Fruit fly (Drosophila melanogaster): ENCODE results near the gene Uch.

The Uch gene

dm6 chr2L:2172460-2173121 lies 41.4 kb downstream of the Uch start:
- TF ChIP-seq tj (GFP tag; optimal IDR thresholded peaks at IDR 0.05), result no peak
- TF ChIP-seq CG12768 (GFP tag; optimal IDR thresholded peaks at IDR 0.05), result no peak
- peak; percentile 9 for TF ChIP-seq ovo (GFP tag; optimal IDR thresholded peaks at IDR 0.05)
- TF ChIP-seq CG5204 (GFP tag; optimal IDR thresholded peaks at IDR 0.05), result no peak
- no peak for TF ChIP-seq CG7101 (tag; optimal IDR thresholded peaks at IDR 0.05)

dm6 chr2L:2171366-2172078 lies 42.5 kb downstream of the Uch start:
- peak; percentile 16 for TF ChIP-seq CG12768 (GFP tag; optimal IDR thresholded peaks at IDR 0.05)
- peak; percentile 93 for TF ChIP-seq cic (GFP tag; optimal IDR thresholded peaks at IDR 0.05)
- no peak for TF ChIP-seq CG14711 (tag; optimal IDR thresholded peaks at IDR 0.05)
- TF ChIP-seq tj (GFP tag; optimal IDR thresholded peaks at IDR 0.05), result peak; percentile 42
- TF ChIP-seq CG7101 (tag; optimal IDR thresholded peaks at IDR 0.05), result peak; percentile 29
- TF ChIP-seq ovo (GFP tag; optimal IDR thresholded peaks at IDR 0.05), result peak; percentile 27
- TF ChIP-seq CG11617 (GFP tag; optimal IDR thresholded peaks at IDR 0.05), result peak; percentile 35
- TF ChIP-seq Mnt (GFP tag; optimal IDR thresholded peaks at IDR 0.05), result peak; percentile 39
- TF ChIP-seq CG33017 (tag; optimal IDR thresholded peaks at IDR 0.05), result no peak
- peak; percentile 70 for TF ChIP-seq kay (GFP tag; ENCODE audit: borderline replicate concordance)
- no peak for TF ChIP-seq Hr96 (GFP tag; optimal IDR thresholded peaks at IDR 0.05)

- TF ChIP-seq kay (GFP tag; ENCODE audit: borderline replicate concordance) (peak; percentile 34), ovo (GFP tag; optimal IDR thresholded peaks at IDR 0.05) (peak; percentile 32), CG11617 (GFP tag; optimal IDR thresholded peaks at IDR 0.05) (no peak), cic (GFP tag; optimal IDR thresholded peaks at IDR 0.05) (peak; percentile 35), CG7045 (GFP tag; optimal IDR thresholded peaks at IDR 0.05) (no peak)
Observed at dm6 chr2L:2168894-2169456, 45.0 kb downstream of the Uch start.

- TF ChIP-seq CG11617 (GFP tag; optimal IDR thresholded peaks at IDR 0.05) (no peak), bab1 (GFP tag; optimal IDR thresholded peaks at IDR 0.05) (no peak), kay (GFP tag; ENCODE audit: borderline replicate concordance) (no peak), Crg-1 (GFP tag; optimal IDR thresholded peaks at IDR 0.05) (no peak), Clk (GFP tag; optimal IDR thresholded peaks at IDR 0.05) (no peak)
Observed at dm6 chr2L:2168184-2168893, 45.7 kb downstream of the Uch start.

- TF ChIP-seq Mnt (GFP tag; optimal IDR thresholded peaks at IDR 0.05) (no peak), cic (GFP tag; optimal IDR thresholded peaks at IDR 0.05) (no peak), Crg-1 (GFP tag; optimal IDR thresholded peaks at IDR 0.05) (no peak), CG14711 (tag; optimal IDR thresholded peaks at IDR 0.05) (no peak), Clk (GFP tag; optimal IDR thresholded peaks at IDR 0.05) (no peak), pad (GFP tag; optimal IDR thresholded peaks at IDR 0.05) (no peak), CG7045 (GFP tag; optimal IDR thresholded peaks at IDR 0.05) (no peak), CG1620 (GFP tag; optimal IDR thresholded peaks at IDR 0.05) (no peak), CG11617 (GFP tag; optimal IDR thresholded peaks at IDR 0.05) (no peak), CG5204 (GFP tag; optimal IDR thresholded peaks at IDR 0.05) (no peak), Hr96 (GFP tag; optimal IDR thresholded peaks at IDR 0.05) (no peak), tj (GFP tag; optimal IDR thresholded peaks at IDR 0.05) (no peak), CG12768 (GFP tag; optimal IDR thresholded peaks at IDR 0.05) (no peak), bab1 (GFP tag; optimal IDR thresholded peaks at IDR 0.05) (no peak), kay (GFP tag; ENCODE audit: borderline replicate concordance) (no peak), CG33017 (tag; optimal IDR thresholded peaks at IDR 0.05) (no peak), ovo (GFP tag; optimal IDR thresholded peaks at IDR 0.05) (no peak), toe (GFP tag; optimal IDR thresholded peaks at IDR 0.05) (no peak)
Observed at dm6 chr2L:2166958-2167707, 46.9 kb downstream of the Uch start.

dm6 chr2L:2165864-2166263 lies 48.1 kb downstream of the Uch start:
- TF ChIP-seq CG33017 (tag; optimal IDR thresholded peaks at IDR 0.05) (no peak), CG14711 (tag; optimal IDR thresholded peaks at IDR 0.05) (peak; percentile 26), toe (GFP tag; optimal IDR thresholded peaks at IDR 0.05) (peak; percentile 4), CG12768 (GFP tag; optimal IDR thresholded peaks at IDR 0.05) (peak; percentile 27), tj (GFP tag; optimal IDR thresholded peaks at IDR 0.05) (peak; percentile 100), CG11617 (GFP tag; optimal IDR thresholded peaks at IDR 0.05) (peak; percentile 56), Mnt (GFP tag; optimal IDR thresholded peaks at IDR 0.05) (peak; percentile 69), Hr96 (GFP tag; optimal IDR thresholded peaks at IDR 0.05) (no peak), Clk (GFP tag; optimal IDR thresholded peaks at IDR 0.05) (no peak), cic (GFP tag; optimal IDR thresholded peaks at IDR 0.05) (peak; percentile 51), CG1620 (GFP tag; optimal IDR thresholded peaks at IDR 0.05) (peak; percentile 6), CG7045 (GFP tag; optimal IDR thresholded peaks at IDR 0.05) (no peak), Crg-1 (GFP tag; optimal IDR thresholded peaks at IDR 0.05) (no peak), CG5204 (GFP tag; optimal IDR thresholded peaks at IDR 0.05) (no peak), CG7101 (tag; optimal IDR thresholded peaks at IDR 0.05) (peak; percentile 19), kay (GFP tag; ENCODE audit: borderline replicate concordance) (no peak), ovo (GFP tag; optimal IDR thresholded peaks at IDR 0.05) (no peak), bab1 (GFP tag; optimal IDR thresholded peaks at IDR 0.05) (peak; percentile 31), cnc (optimal IDR thresholded peaks at IDR 0.05) (no peak), pad (GFP tag; optimal IDR thresholded peaks at IDR 0.05) (peak; percentile 19)
